Worm (Caenorhabditis elegans) whole organism, mixed stage, embryonic: ENCODE measurements around the gene mnp-1.

ENCODE experiments used
- M03D4.4 ChIP-seq: sonication (generic microtip); optimal IDR thresholded peaks from 2 replicates; lab custom pipeline; 2017; ENCODE audit warnings: mild to moderate bottlenecking, missing genetic modification characterization, missing compliant biosample characterization
- bed-3 ChIP-seq: fragments of 200-800 bp; sonication (Bioruptor generic); optimal IDR thresholded peaks from 3 replicates; lab custom pipeline; 2018; ENCODE audit warnings: mild to moderate bottlenecking, missing genetic modification characterization, moderate library complexity, missing compliant biosample characterization
- ceh-39 ChIP-seq: fragments of 150-350 bp; optimal IDR thresholded peaks from 2 replicates; lab custom pipeline; 2014; ENCODE audit warnings: missing biosample characterization, missing genetic modification characterization
- ceh-43 ChIP-seq: fragments of 200-800 bp; sonication (Bioruptor generic); optimal IDR thresholded peaks from 2 replicates; lab custom pipeline; 2018; ENCODE audit warnings: mild to moderate bottlenecking, missing genetic modification characterization, moderate library complexity, missing compliant biosample characterization
- ceh-83 ChIP-seq: fragments of 200-800 bp; sonication (Bioruptor generic); optimal IDR thresholded peaks from 2 replicates; lab custom pipeline; 2018; ENCODE audit warnings: mild to moderate bottlenecking, missing genetic modification characterization, missing compliant biosample characterization
- ces-1 ChIP-seq: fragments of 150-350 bp; optimal IDR thresholded peaks from 2 replicates; lab custom pipeline; 2014; ENCODE audit warnings: missing biosample characterization, missing genetic modification reagents, missing genetic modification characterization
- cnd-1 ChIP-seq: fragments of 200-800 bp; sonication (Bioruptor generic); optimal IDR thresholded peaks from 2 replicates; lab custom pipeline; 2018; ENCODE audit warnings: mild to moderate bottlenecking, missing genetic modification characterization, missing compliant biosample characterization
- drap-1 ChIP-seq: fragments of 200-800 bp; sonication (Bioruptor generic); optimal IDR thresholded peaks from 3 replicates; lab custom pipeline; 2018; ENCODE audit warnings: mild to moderate bottlenecking, missing genetic modification characterization, missing compliant biosample characterization
- elt-1 ChIP-seq: sonication (generic microtip); optimal IDR thresholded peaks from 2 replicates; lab custom pipeline; 2017; ENCODE audit warnings: missing genetic modification characterization, mild to moderate bottlenecking, missing compliant biosample characterization, antibody characterized with exemption, moderate library complexity, borderline replicate concordance; ENCODE audit not compliant: insufficient read depth
- elt-3 ChIP-seq: fragments of 150-350 bp; optimal IDR thresholded peaks from 2 replicates; lab custom pipeline; 2014; ENCODE audit warnings: missing biosample characterization, missing genetic modification characterization
- flh-1 ChIP-seq: fragments of 200-800 bp; sonication (Bioruptor generic); optimal IDR thresholded peaks from 2 replicates; lab custom pipeline; 2018; ENCODE audit warnings: mild to moderate bottlenecking, missing genetic modification characterization, moderate library complexity, missing compliant biosample characterization
- ham-2 ChIP-seq: fragments of 200-800 bp; sonication (Bioruptor generic); optimal IDR thresholded peaks from 2 replicates; lab custom pipeline; 2018; ENCODE audit warnings: mild to moderate bottlenecking, missing genetic modification characterization, missing compliant biosample characterization
- lin-13 ChIP-seq: fragments of 150-350 bp; optimal IDR thresholded peaks from 2 replicates; lab custom pipeline; 2014; ENCODE audit warnings: missing biosample characterization, missing genetic modification characterization
- lin-32 ChIP-seq: fragments of 200-800 bp; sonication (Bioruptor generic); optimal IDR thresholded peaks from 2 replicates; lab custom pipeline; 2018; ENCODE audit warnings: mild to moderate bottlenecking, missing genetic modification characterization, missing compliant biosample characterization
- lsy-2 ChIP-seq: fragments of 150-350 bp; optimal IDR thresholded peaks from 2 replicates; lab custom pipeline; 2014; ENCODE audit warnings: missing biosample characterization, missing genetic modification characterization
- mls-2 ChIP-seq: sonication (generic microtip); optimal IDR thresholded peaks from 2 replicates; lab custom pipeline; 2016; ENCODE audit warnings: mild to moderate bottlenecking, missing genetic modification characterization, moderate library complexity, missing compliant biosample characterization
- nhr-12 ChIP-seq: fragments of 150-350 bp; optimal IDR thresholded peaks from 2 replicates; lab custom pipeline; 2014; ENCODE audit warnings: missing biosample characterization, missing genetic modification characterization
- nhr-2 ChIP-seq: fragments of 150-350 bp; optimal IDR thresholded peaks from 2 replicates; lab custom pipeline; 2014; ENCODE audit warnings: missing biosample characterization, missing genetic modification characterization
- nhr-237 ChIP-seq: fragments of 150-350 bp; optimal IDR thresholded peaks from 2 replicates; lab custom pipeline; 2014; ENCODE audit warnings: missing biosample characterization, missing genetic modification characterization
- nhr-28 ChIP-seq: fragments of 150-350 bp; optimal IDR thresholded peaks from 2 replicates; lab custom pipeline; 2014; ENCODE audit warnings: missing biosample characterization, missing genetic modification characterization
- nhr-76 ChIP-seq: sonication (generic microtip); optimal IDR thresholded peaks from 2 replicates; lab custom pipeline; 2017; ENCODE audit warnings: missing biosample characterization, missing genetic modification characterization
- pha-4 ChIP-seq: fragments of 150-350 bp; optimal IDR thresholded peaks from 2 replicates; lab custom pipeline; 2018; ENCODE audit warnings: missing biosample characterization, missing genetic modification reagents, missing genetic modification characterization
- sem-2 ChIP-seq: fragments of 200-800 bp; sonication (Bioruptor generic); optimal IDR thresholded peaks from 2 replicates; lab custom pipeline; 2018; ENCODE audit warnings: mild to moderate bottlenecking, missing genetic modification characterization, missing compliant biosample characterization
- sptf-1 ChIP-seq: sonication (generic microtip); optimal IDR thresholded peaks from 2 replicates; lab custom pipeline; 2017; ENCODE audit warnings: mild to moderate bottlenecking, missing genetic modification characterization, moderate library complexity, missing compliant biosample characterization
- tbx-8 ChIP-seq: fragments of 200-800 bp; sonication (Bioruptor generic); optimal IDR thresholded peaks from 2 replicates; lab custom pipeline; 2018; ENCODE audit warnings: mild to moderate bottlenecking, missing genetic modification characterization, moderate library complexity, missing compliant biosample characterization
- unc-120 ChIP-seq: sonication (generic microtip); optimal IDR thresholded peaks from 2 replicates; lab custom pipeline; 2017; ENCODE audit warnings: missing genetic modification characterization, missing compliant biosample characterization; ENCODE audit not compliant: poor library complexity, severe bottlenecking
- unc-62 ChIP-seq: fragments of 150-350 bp; optimal IDR thresholded peaks from 2 replicates; lab custom pipeline; 2014; ENCODE audit warnings: missing biosample characterization, missing genetic modification reagents, missing genetic modification characterization
- zip-8 ChIP-seq: fragments of 150-350 bp; optimal IDR thresholded peaks from 2 replicates; lab custom pipeline; 2014; ENCODE audit warnings: missing biosample characterization, missing genetic modification characterization
- ztf-11 ChIP-seq: fragments of 150-350 bp; optimal IDR thresholded peaks from 2 replicates; lab custom pipeline; 2014; ENCODE audit warnings: missing biosample characterization, missing genetic modification characterization

The mnp-1 gene

DNA sequence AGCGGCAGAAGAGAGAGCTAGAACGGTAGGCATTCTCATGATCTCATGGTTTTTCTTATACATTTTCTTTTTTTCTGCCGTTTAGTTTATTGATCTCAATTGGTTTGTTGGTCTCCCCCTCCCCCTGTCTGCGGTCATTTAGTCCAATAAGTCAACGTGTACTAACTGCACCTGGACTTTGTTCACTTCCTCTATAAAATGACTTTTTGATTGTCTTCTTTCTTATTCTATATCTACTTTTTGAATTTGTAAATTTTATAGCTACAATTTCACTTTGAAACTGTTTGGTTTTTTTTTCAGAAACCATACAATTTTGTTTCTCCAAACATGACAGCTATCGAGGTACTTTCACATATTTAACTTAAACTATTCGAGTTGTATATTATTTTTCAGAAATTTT is 11.3 kb downstream of the mnp-1 start, which contains the start of gene ckb-2:
ckb-2 (plus strand) TSS at position 301 of the 400 bp plus-strand sequence.
- TF ChIP-seq unc-120 (no peak), nhr-12 (tag; lab: Kevin White, UChicago) (no peak), lin-32 (GFP tag; lab: Kevin White, UChicago) (no peak), pha-4 (tag; lab: Kevin White, UChicago) (no peak), drap-1 (GFP tag; lab: Kevin White, UChicago) (no peak), nhr-28 (tag; lab: Kevin White, UChicago) (no peak), elt-1 (no peak), tbx-8 (GFP tag; lab: Kevin White, UChicago) (no peak), lin-13 (tag; lab: Kevin White, UChicago) (no peak), ham-2 (no peak), M03D4.4 (no peak), elt-3 (tag; lab: Kevin White, UChicago) (no peak), nhr-2 (no peak), ztf-11 (tag; lab: Kevin White, UChicago) (no peak), cnd-1 (tag; lab: Kevin White, UChicago) (no peak)

DNA sequence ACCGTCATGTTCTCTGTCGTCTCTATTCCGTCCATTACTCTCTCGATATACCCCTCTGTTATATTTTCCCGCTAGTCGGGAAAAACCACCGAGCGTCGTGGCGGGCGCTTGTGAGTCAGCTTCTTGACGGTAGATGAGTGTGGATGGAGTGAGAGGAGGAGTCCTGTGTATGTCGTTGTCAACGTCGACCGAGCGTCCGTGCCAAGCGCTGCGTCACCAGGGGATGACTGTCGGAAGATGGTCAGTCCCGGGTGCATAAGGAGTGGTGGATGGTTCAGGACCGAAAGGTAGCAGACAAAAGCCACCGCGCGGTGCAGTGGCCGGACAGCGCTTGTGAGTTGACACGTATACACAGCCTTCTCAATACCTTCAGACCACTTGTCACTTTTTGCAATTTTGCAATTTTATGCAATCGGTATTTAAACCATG is 13.0 kb downstream of the mnp-1 start:
- TF ChIP-seq ceh-83 (peak; percentile 78), drap-1 (GFP tag; lab: Kevin White, UChicago) (peak; percentile 68), mls-2 (peak; percentile 88), lin-32 (GFP tag; lab: Kevin White, UChicago) (peak; percentile 32), sptf-1 (tag; lab: Kevin White, UChicago) (peak; percentile 80), bed-3 (GFP tag; lab: Kevin White, UChicago) (peak; percentile 43), sem-2 (GFP tag; lab: Kevin White, UChicago) (peak; percentile 50), ham-2 (peak; percentile 79), lsy-2 (tag; lab: Kevin White, UChicago) (peak; percentile 7), cnd-1 (tag; lab: Kevin White, UChicago) (peak; percentile 73), ceh-43 (GFP tag; lab: Kevin White, UChicago) (peak; percentile 53), flh-1 (GFP tag; lab: Kevin White, UChicago) (peak; percentile 36), M03D4.4 (peak; percentile 68), unc-120 (peak; percentile 73)

DNA sequence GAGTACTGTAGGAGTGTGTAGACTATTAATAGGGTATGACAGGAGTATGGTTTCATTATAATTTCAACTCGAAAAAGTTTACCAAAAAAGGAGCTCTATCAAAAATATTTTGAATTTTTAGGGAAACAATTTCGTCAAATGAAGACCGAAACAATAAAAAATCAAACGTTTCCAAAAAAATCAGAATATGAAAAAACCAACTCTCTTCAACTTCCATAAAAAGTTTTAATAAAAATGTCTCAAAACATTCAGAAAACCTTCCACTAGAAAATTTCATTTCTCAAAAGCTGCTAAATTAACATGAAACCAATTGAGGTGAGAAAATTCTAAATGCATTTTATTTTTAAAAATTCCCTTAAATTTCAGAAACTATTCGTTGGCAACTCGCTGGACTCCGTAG is 14.2 kb downstream of the mnp-1 start, which contains the start of gene ckb-3:
ckb-3 (plus strand) TSS at position 301 of the 400 bp plus-strand sequence.
- TF ChIP-seq nhr-12 (tag; lab: Kevin White, UChicago) (no peak), elt-3 (tag; lab: Kevin White, UChicago) (no peak), ceh-83 (no peak), lin-13 (tag; lab: Kevin White, UChicago) (no peak), ham-2 (no peak), pha-4 (tag; lab: Kevin White, UChicago) (no peak), nhr-237 (no peak), ztf-11 (tag; lab: Kevin White, UChicago) (no peak), sem-2 (GFP tag; lab: Kevin White, UChicago) (no peak), ceh-39 (no peak), flh-1 (GFP tag; lab: Kevin White, UChicago) (no peak), cnd-1 (tag; lab: Kevin White, UChicago) (no peak), lsy-2 (tag; lab: Kevin White, UChicago) (no peak), ceh-43 (GFP tag; lab: Kevin White, UChicago) (no peak), sptf-1 (tag; lab: Kevin White, UChicago) (no peak), nhr-2 (no peak)

DNA sequence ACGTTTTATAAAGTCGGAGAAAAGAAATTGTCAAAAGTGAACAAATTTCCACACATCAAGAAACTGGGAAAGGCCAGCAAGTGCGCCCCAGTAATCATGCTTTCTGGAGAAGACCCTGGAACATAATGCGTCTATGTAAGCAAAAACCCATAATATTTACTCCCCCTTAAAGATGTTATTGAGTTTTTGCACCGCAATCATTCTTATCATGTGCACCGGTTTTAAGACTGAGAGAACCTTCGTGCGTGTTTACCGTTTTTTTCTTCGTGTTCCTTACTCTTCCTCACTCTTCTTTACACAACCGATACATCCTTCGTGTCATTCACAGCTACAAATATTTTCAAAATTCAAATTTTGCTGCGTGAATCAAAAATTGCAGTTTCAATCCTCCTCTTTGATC is 16.5 kb downstream of the mnp-1 start:
- no peak for TF ChIP-seq M03D4.4
- no peak for TF ChIP-seq zip-8 (tag; lab: Kevin White, UChicago)
- TF ChIP-seq ceh-39 = no peak
- TF ChIP-seq nhr-76 = no peak
- no peak for TF ChIP-seq lin-32 (GFP tag; lab: Kevin White, UChicago)
- TF ChIP-seq unc-62 (GFP tag; lab: Kevin White, UChicago) = no peak
- TF ChIP-seq lsy-2 (tag; lab: Kevin White, UChicago) = no peak
- no peak for TF ChIP-seq cnd-1 (tag; lab: Kevin White, UChicago)
- no peak for TF ChIP-seq ham-2
- TF ChIP-seq ztf-11 (tag; lab: Kevin White, UChicago) = no peak
- no peak for TF ChIP-seq drap-1 (GFP tag; lab: Kevin White, UChicago)
- TF ChIP-seq elt-3 (tag; lab: Kevin White, UChicago) = no peak
- no peak for TF ChIP-seq sem-2 (GFP tag; lab: Kevin White, UChicago)
- no peak for TF ChIP-seq mls-2
- no peak for TF ChIP-seq tbx-8 (GFP tag; lab: Kevin White, UChicago)

DNA sequence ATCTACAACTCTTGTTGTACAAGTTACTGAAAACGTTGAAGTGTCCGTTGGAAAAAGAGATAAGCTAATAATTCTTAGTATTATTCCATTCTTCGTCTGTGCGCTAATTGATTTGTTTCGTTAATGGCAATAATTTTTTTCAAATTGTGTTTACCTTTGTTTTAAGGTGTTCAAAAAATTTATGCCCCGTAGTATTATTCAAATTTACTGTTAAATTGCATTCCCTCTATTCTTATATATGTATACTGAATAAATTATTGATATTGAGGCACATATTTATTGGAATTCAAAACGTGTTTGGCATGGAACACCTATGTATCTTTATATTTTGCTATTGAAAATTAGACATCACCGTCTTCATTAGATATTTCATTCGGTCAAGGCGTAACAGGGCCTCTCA is 18.5 kb downstream of the mnp-1 start, which contains the start of gene pals-26:
pals-26 (plus strand) TSS at position 301 of the 400 bp plus-strand sequence.
- TF ChIP-seq ztf-11 (tag; lab: Kevin White, UChicago) = no peak
- TF ChIP-seq elt-1 = no peak
- TF ChIP-seq ces-1 (GFP tag; lab: Kevin White, UChicago) = no peak
- TF ChIP-seq, all 35 proteins: peak for 0
